Worm (Caenorhabditis elegans) whole organism, L1 larva: ENCODE data around the gene clpp-1.
A peak's percentile ranks its signal among the peaks of the same experiment; 100 is the strongest.

Source experiments
- C04F5.9 ChIP-seq: sonication (generic microtip); optimal IDR thresholded peaks from 2 replicates; lab custom pipeline; 2016; ENCODE audit warnings: missing genetic modification characterization, missing compliant biosample characterization
- C16A3.4 ChIP-seq: fragments of 150-350 bp; optimal IDR thresholded peaks from 2 replicates; lab custom pipeline; 2014; ENCODE audit warnings: missing biosample characterization, missing genetic modification characterization
- C34B4.2 ChIP-seq: sonication (generic microtip); optimal IDR thresholded peaks from 2 replicates; lab custom pipeline; 2017; ENCODE audit warnings: mild to moderate bottlenecking, missing genetic modification characterization, missing compliant biosample characterization
- F16B12.6 ChIP-seq: fragments of 150-350 bp; optimal IDR thresholded peaks from 2 replicates; lab custom pipeline; 2014; ENCODE audit warnings: missing biosample characterization, missing genetic modification characterization
- Y116A8C.19 ChIP-seq: sonication (generic microtip); optimal IDR thresholded peaks from 2 replicates; lab custom pipeline; 2016; ENCODE audit warnings: missing compliant biosample characterization, missing genetic modification characterization, borderline replicate concordance
- aha-1 ChIP-seq: fragments of 150-350 bp; optimal IDR thresholded peaks from 2 replicates; lab custom pipeline; 2014; ENCODE audit warnings: missing biosample characterization, missing genetic modification characterization
- aly-2 ChIP-seq: fragments of 150-350 bp; optimal IDR thresholded peaks from 2 replicates; lab custom pipeline; 2014; ENCODE audit warnings: missing biosample characterization, missing genetic modification characterization
- ama-1 ChIP-seq: fragments of 150-350 bp; optimal IDR thresholded peaks from 2 replicates; lab custom pipeline; 2014
- ceh-63 ChIP-seq: fragments of 200-800 bp; sonication (Bioruptor generic); optimal IDR thresholded peaks from 2 replicates; lab custom pipeline; 2018; ENCODE audit warnings: mild to moderate bottlenecking, missing genetic modification characterization, missing compliant biosample characterization
- ceh-82 ChIP-seq, 3 experiments: fragments of 150-350 bp in 1 of 3; sonication (generic microtip) in 2 of 3; optimal IDR thresholded peaks; 2 replicates each; lab custom pipeline; 2014 to 2017; ENCODE audit warnings: missing biosample characterization in 3 of 3, missing genetic modification characterization in 3 of 3
- ceh-88 ChIP-seq: fragments of 200-800 bp; sonication (Bioruptor generic); IDR thresholded peaks from 2 replicates; pipeline ENCODE4 v1.3.6; 2022; ENCODE audit warnings: missing genetic modification characterization, missing compliant biosample characterization
- ceh-90 ChIP-seq: sonication (generic microtip); optimal IDR thresholded peaks from 2 replicates; lab custom pipeline; 2016; ENCODE audit warnings: missing genetic modification characterization, missing compliant biosample characterization
- dpl-1 ChIP-seq, 3 experiments: fragments of 150-350 bp in 2 of 3; sonication (generic microtip) in 1 of 3; optimal IDR thresholded peaks; 2 replicates each; lab custom pipeline; 2014 to 2017; ENCODE audit warnings: missing biosample characterization in 3 of 3, missing genetic modification characterization in 3 of 3, missing genetic modification reagents in 3 of 3
- dsc-1 ChIP-seq: sonication (generic microtip); optimal IDR thresholded peaks from 2 replicates; lab custom pipeline; 2016; ENCODE audit warnings: mild to moderate bottlenecking, missing genetic modification characterization, missing compliant biosample characterization
- egl-13 ChIP-seq: sonication (generic microtip); optimal IDR thresholded peaks from 2 replicates; lab custom pipeline; 2016; ENCODE audit warnings: missing genotype, missing genetic modification reagents, missing genetic modification characterization, missing compliant biosample characterization
- egl-27 ChIP-seq, 2 experiments: fragments of 150-350 bp in 1 of 2; sonication (generic microtip); optimal IDR thresholded peaks; 3 replicates each; lab custom pipeline; 2017 to 2018; ENCODE audit warnings: missing biosample characterization in 2 of 2, missing genetic modification characterization in 2 of 2, missing genetic modification reagents in 2 of 2
- elt-3 ChIP-seq, 6 experiments: fragments of 150-350 bp in 1 of 6; sonication (generic microtip); optimal IDR thresholded peaks; 2 replicates each; lab custom pipeline; 2017 to 2018; ENCODE audit warnings: missing biosample characterization in 6 of 6, missing genetic modification characterization in 6 of 6, inconsistent platforms in 1 of 6
- ets-5 ChIP-seq: fragments of 200-800 bp; sonication (Bioruptor generic); IDR thresholded peaks from 2 replicates; pipeline ENCODE4 v1.3.6; 2022; ENCODE audit warnings: missing genetic modification characterization, missing compliant biosample characterization
- fkh-10 ChIP-seq: sonication (generic microtip); optimal IDR thresholded peaks from 2 replicates; lab custom pipeline; 2017; ENCODE audit warnings: missing biosample characterization, missing genetic modification reagents, missing genetic modification characterization
- fkh-8 ChIP-seq: sonication (generic microtip); optimal IDR thresholded peaks from 2 replicates; lab custom pipeline; 2016; ENCODE audit warnings: mild to moderate bottlenecking, missing genetic modification characterization, missing compliant biosample characterization
- grh-1 ChIP-seq: fragments of 200-800 bp; sonication (Bioruptor generic); IDR thresholded peaks from 2 replicates; pipeline ENCODE4 v1.3.6; 2022; ENCODE audit warnings: missing genetic modification reagents, missing genetic modification characterization, missing compliant biosample characterization
- hlh-17 ChIP-seq: fragments of 200-800 bp; sonication (Bioruptor generic); optimal IDR thresholded peaks from 2 replicates; lab custom pipeline; 2018; ENCODE audit warnings: missing genetic modification characterization, mild to moderate bottlenecking, missing compliant biosample characterization, moderate library complexity, borderline replicate concordance
- hlh-4 ChIP-seq: sonication (generic microtip); optimal IDR thresholded peaks from 2 replicates; lab custom pipeline; 2016; ENCODE audit warnings: mild to moderate bottlenecking, missing genetic modification characterization, missing compliant biosample characterization
- hpl-2 ChIP-seq: fragments of 150-350 bp; optimal IDR thresholded peaks from 2 replicates; lab custom pipeline; 2014; ENCODE audit warnings: missing biosample characterization, missing genetic modification reagents, missing genetic modification characterization
- irx-1 ChIP-seq: sonication (generic microtip); optimal IDR thresholded peaks from 2 replicates; lab custom pipeline; 2016; ENCODE audit warnings: missing genetic modification characterization, missing compliant biosample characterization
- isw-1 ChIP-seq: fragments of 200-800 bp; sonication (Bioruptor generic); IDR thresholded peaks from 2 replicates; pipeline ENCODE4 v1.3.6; 2022; ENCODE audit warnings: missing genetic modification characterization, missing compliant biosample characterization
- jun-1 ChIP-seq: fragments of 150-350 bp; optimal IDR thresholded peaks from 2 replicates; lab custom pipeline; 2014; ENCODE audit warnings: missing biosample characterization, missing genetic modification reagents, missing genetic modification characterization
- lin-13 ChIP-seq: fragments of 150-350 bp; optimal IDR thresholded peaks from 2 replicates; lab custom pipeline; 2014; ENCODE audit warnings: missing biosample characterization, missing genetic modification reagents, missing genetic modification characterization
- lin-15B ChIP-seq: fragments of 150-350 bp; sonication (generic microtip); optimal IDR thresholded peaks from 3 replicates; lab custom pipeline; 2014; ENCODE audit warnings: missing biosample characterization, missing genetic modification characterization
- lin-35 ChIP-seq, 2 experiments: fragments of 150-350 bp; optimal IDR thresholded peaks; 2 replicates each; lab custom pipeline; 2014; ENCODE audit warnings: missing biosample characterization in 2 of 2, missing genetic modification characterization in 2 of 2, missing genetic modification reagents in 2 of 2
- lir-3 ChIP-seq: sonication (generic microtip); optimal IDR thresholded peaks from 2 replicates; lab custom pipeline; 2016; ENCODE audit warnings: mild to moderate bottlenecking, missing genetic modification characterization, moderate library complexity, missing compliant biosample characterization; ENCODE audit not compliant: poor library complexity
- mdl-1 ChIP-seq, 2 experiments: fragments of 150-350 bp; optimal IDR thresholded peaks; 2 replicates each; lab custom pipeline; 2014 to 2017; ENCODE audit warnings: missing biosample characterization in 2 of 2, missing genetic modification characterization in 2 of 2, inconsistent platforms in 1 of 2
- mef-2 ChIP-seq: fragments of 150-350 bp; optimal IDR thresholded peaks from 2 replicates; lab custom pipeline; 2014; ENCODE audit warnings: missing biosample characterization, missing genetic modification characterization
- mep-1 ChIP-seq: fragments of 150-350 bp; optimal IDR thresholded peaks from 2 replicates; lab custom pipeline; 2014; ENCODE audit warnings: missing biosample characterization, missing genetic modification characterization
- nhr-11 ChIP-seq: fragments of 150-350 bp; optimal IDR thresholded peaks from 2 replicates; lab custom pipeline; 2014; ENCODE audit warnings: missing biosample characterization, missing genetic modification characterization
- nhr-19 ChIP-seq: fragments of 200-800 bp; sonication (Bioruptor generic); conservative IDR thresholded peaks from 2 replicates; pipeline ENCODE4 v1.3.6; 2022; ENCODE audit warnings: missing genetic modification characterization, missing compliant biosample characterization
- nhr-20 ChIP-seq: sonication (generic microtip); optimal IDR thresholded peaks from 2 replicates; lab custom pipeline; 2016; ENCODE audit warnings: mild to moderate bottlenecking, missing genetic modification characterization, missing compliant biosample characterization
- nhr-237 ChIP-seq: fragments of 150-350 bp; optimal IDR thresholded peaks from 2 replicates; lab custom pipeline; 2014; ENCODE audit warnings: missing biosample characterization, missing genetic modification characterization
- nhr-28 ChIP-seq: fragments of 150-350 bp; optimal IDR thresholded peaks from 2 replicates; lab custom pipeline; 2014; ENCODE audit warnings: missing biosample characterization, missing genetic modification characterization
- nhr-47 ChIP-seq: sonication (generic microtip); optimal IDR thresholded peaks from 2 replicates; lab custom pipeline; 2016; ENCODE audit warnings: mild to moderate bottlenecking, missing genetic modification characterization, moderate library complexity, missing compliant biosample characterization
- nhr-71 ChIP-seq: sonication (generic microtip); optimal IDR thresholded peaks from 2 replicates; lab custom pipeline; 2016; ENCODE audit warnings: mild to moderate bottlenecking, missing genetic modification characterization, moderate library complexity, missing compliant biosample characterization
- nhr-77 ChIP-seq: fragments of 150-350 bp; optimal IDR thresholded peaks from 2 replicates; lab custom pipeline; 2014; ENCODE audit warnings: missing biosample characterization, missing genetic modification characterization
- nhr-84 ChIP-seq: sonication (generic microtip); optimal IDR thresholded peaks from 2 replicates; lab custom pipeline; 2017; ENCODE audit warnings: missing biosample characterization, missing genetic modification characterization
- nhr-90 ChIP-seq: sonication (generic microtip); optimal IDR thresholded peaks from 2 replicates; lab custom pipeline; 2016; ENCODE audit warnings: mild to moderate bottlenecking, missing genetic modification characterization, missing compliant biosample characterization; ENCODE audit not compliant: poor library complexity
- pag-3 ChIP-seq: sonication (generic microtip); optimal IDR thresholded peaks from 2 replicates; lab custom pipeline; 2017; ENCODE audit warnings: missing genetic modification characterization, mild to moderate bottlenecking, missing compliant biosample characterization, antibody characterized with exemption, borderline replicate concordance; ENCODE audit not compliant: insufficient read depth
- skn-1 ChIP-seq: fragments of 150-350 bp; optimal IDR thresholded peaks from 2 replicates; lab custom pipeline; 2014; ENCODE audit warnings: missing biosample characterization, missing genetic modification characterization
- sox-4 ChIP-seq: sonication (generic microtip); optimal IDR thresholded peaks from 2 replicates; lab custom pipeline; 2016; ENCODE audit warnings: missing genetic modification characterization, missing compliant biosample characterization
- sptf-1 ChIP-seq: fragments of 150-350 bp; optimal IDR thresholded peaks from 2 replicates; lab custom pipeline; 2014; ENCODE audit warnings: missing biosample characterization, missing genetic modification characterization
- sup-37 ChIP-seq: fragments of 200-800 bp; sonication (Bioruptor generic); optimal IDR thresholded peaks from 2 replicates; lab custom pipeline; 2018; ENCODE audit warnings: mild to moderate bottlenecking, missing genetic modification characterization, missing compliant biosample characterization
- tbx-2 ChIP-seq: sonication (generic microtip); optimal IDR thresholded peaks from 2 replicates; lab custom pipeline; 2016; ENCODE audit warnings: missing genetic modification characterization, missing compliant biosample characterization
- tlp-1 ChIP-seq: fragments of 150-350 bp; optimal IDR thresholded peaks from 2 replicates; lab custom pipeline; 2014; ENCODE audit warnings: missing biosample characterization, missing genetic modification characterization
- unc-130 ChIP-seq: fragments of 150-350 bp; optimal IDR thresholded peaks from 2 replicates; lab custom pipeline; 2017; ENCODE audit warnings: missing biosample characterization, missing genetic modification characterization, inconsistent platforms
- unc-86 ChIP-seq: sonication (generic microtip); optimal IDR thresholded peaks from 2 replicates; lab custom pipeline; 2016; ENCODE audit warnings: missing genetic modification characterization, missing compliant biosample characterization
- ztf-4 ChIP-seq: fragments of 150-350 bp; optimal IDR thresholded peaks from 2 replicates; lab custom pipeline; 2014; ENCODE audit warnings: missing biosample characterization, missing genetic modification characterization

clpp-1 gene

ce11 chrII:10302646-10303045 lies at the start of gene clpp-1:
TSS of gene clpp-1 (minus strand) at chrII:10302842.
- TF ChIP-seq egl-27 (tag; optimal IDR thresholded peaks at IDR 0.05; lab: Kevin White, UChicago), result no peak
- TF ChIP-seq tlp-1, result no peak
- TF ChIP-seq ceh-63, result no peak
- no peak for TF ChIP-seq nhr-237
- no peak for TF ChIP-seq mdl-1 (tag; optimal IDR thresholded peaks at IDR 0.05; lab: Kevin White, UChicago)
- TF ChIP-seq fkh-8 (tag; lab: Kevin White, UChicago), result peak; percentile 28
- no peak for TF ChIP-seq sptf-1 (tag; lab: Kevin White, UChicago)
- TF ChIP-seq ztf-4 (tag; lab: Kevin White, UChicago), result peak; percentile 60
- TF ChIP-seq ets-5, result no peak
- no peak for TF ChIP-seq sup-37 (GFP tag; lab: Kevin White, UChicago)
- TF ChIP-seq nhr-47 (tag; lab: Kevin White, UChicago), result no peak
- TF ChIP-seq nhr-77 (tag; lab: Kevin White, UChicago), result no peak
- no peak for TF ChIP-seq jun-1 (tag; lab: Kevin White, UChicago)
- TF ChIP-seq skn-1 (tag; lab: Kevin White, UChicago), result no peak
- TF ChIP-seq sox-4 (tag; lab: Kevin White, UChicago), result no peak
- TF ChIP-seq lir-3 (tag; lab: Kevin White, UChicago), result no peak
- 0 out of 2 replicates have a peak, but pooled peaks have one; percentile 9 for TF ChIP-seq grh-1 (GFP tag; lab: Robert Waterston, UW)
- no peak for TF ChIP-seq aha-1 (tag; lab: Kevin White, UChicago)
- no peak for TF ChIP-seq F16B12.6 (tag; lab: Kevin White, UChicago)
- TF ChIP-seq lin-13 (GFP tag; lab: Kevin White, UChicago), result no peak
- no peak for TF ChIP-seq nhr-90 (tag; lab: Kevin White, UChicago)
- peak; percentile 20 for TF ChIP-seq ama-1
- TF ChIP-seq isw-1 (GFP tag; lab: Robert Waterston, UW), result no peak
- TF ChIP-seq unc-86 (tag; lab: Kevin White, UChicago), result no peak
- no peak for TF ChIP-seq pag-3 (tag; lab: Kevin White, UChicago)
- TF ChIP-seq C16A3.4 (tag; lab: Kevin White, UChicago), result no peak
- TF ChIP-seq ceh-90 (tag; lab: Kevin White, UChicago), result no peak
- 0 out of 2 replicates have a peak, but pooled peaks have one; percentile 8 for TF ChIP-seq ceh-88 (GFP tag; lab: Robert Waterston, UW)
- no peak for TF ChIP-seq dpl-1 (GFP tag; optimal IDR thresholded peaks at IDR 0.05; lab: Kevin White, UChicago)
- TF ChIP-seq egl-13 (tag; lab: Kevin White, UChicago), result no peak
- no peak for TF ChIP-seq ceh-82 (tag; optimal IDR thresholded peaks at IDR 0.05; lab: Kevin White, UChicago)
- no peak for TF ChIP-seq mep-1 (tag; lab: Kevin White, UChicago)
- no peak for TF ChIP-seq mef-2
- TF ChIP-seq hlh-4 (tag; lab: Kevin White, UChicago), result no peak
- no peak for TF ChIP-seq C34B4.2 (tag; lab: Kevin White, UChicago)
- no peak for TF ChIP-seq nhr-20 (tag; lab: Kevin White, UChicago)
- TF ChIP-seq nhr-71 (tag; lab: Kevin White, UChicago), result peak; percentile 42
- TF ChIP-seq C04F5.9 (tag; lab: Kevin White, UChicago), result no peak
- TF ChIP-seq hpl-2 (GFP tag; lab: Kevin White, UChicago), result no peak
- TF ChIP-seq elt-3 (tag; optimal IDR thresholded peaks at IDR 0.05; lab: Kevin White, UChicago), result no peak
- no peak for TF ChIP-seq hlh-17 (GFP tag; lab: Kevin White, UChicago)
- TF ChIP-seq nhr-28 (tag; lab: Kevin White, UChicago), result no peak
- no peak for TF ChIP-seq lin-15B
- TF ChIP-seq tbx-2 (tag; lab: Kevin White, UChicago), result no peak
- no peak for TF ChIP-seq nhr-19 (GFP tag; lab: Robert Waterston, UW)
- no peak for TF ChIP-seq aly-2 (tag; lab: Kevin White, UChicago)
- TF ChIP-seq irx-1 (tag; lab: Kevin White, UChicago), result no peak
- no peak for TF ChIP-seq nhr-11
- TF ChIP-seq lin-35 (GFP tag; optimal IDR thresholded peaks at IDR 0.05; lab: Kevin White, UChicago), result peak in 1 of 2 experiments; percentile 42
- TF ChIP-seq dsc-1 (tag; lab: Kevin White, UChicago), result no peak
- TF ChIP-seq unc-130 (tag; lab: Kevin White, UChicago), result no peak
- no peak for TF ChIP-seq nhr-84 (tag; lab: Kevin White, UChicago)
- TF ChIP-seq Y116A8C.19, result no peak
- TF ChIP-seq fkh-10 (GFP tag; lab: Kevin White, UChicago), result no peak
